Worm (Caenorhabditis elegans) whole organism, L4 larva: ENCODE results near the gene lgc-40.

Experiments
- ceh-44 ChIP-seq: fragments of 200-800 bp; sonication (Bioruptor generic); IDR thresholded peaks from 2 replicates; pipeline ENCODE4 v1.3.6; 2022; ENCODE audit warnings: missing genetic modification reagents, missing genetic modification characterization, missing compliant biosample characterization
- ceh-82 ChIP-seq: sonication (generic microtip); optimal IDR thresholded peaks from 2 replicates; lab custom pipeline; 2017; ENCODE audit warnings: missing biosample characterization, missing genetic modification characterization
- ctbp-1 ChIP-seq: fragments of 200-800 bp; sonication (Bioruptor generic); IDR thresholded peaks from 2 replicates; pipeline ENCODE4 v1.3.6; 2022; ENCODE audit warnings: missing genetic modification reagents, missing genetic modification characterization, missing compliant biosample characterization
- jun-1 ChIP-seq: fragments of 150-350 bp; optimal IDR thresholded peaks from 2 replicates; lab custom pipeline; 2014; ENCODE audit warnings: missing biosample characterization, missing genetic modification reagents, missing genetic modification characterization
- lin-39 ChIP-seq: fragments of 150-350 bp; optimal IDR thresholded peaks from 2 replicates; lab custom pipeline; 2014; ENCODE audit warnings: missing biosample characterization, missing genetic modification reagents, missing genetic modification characterization
- lsy-2 ChIP-seq, 2 experiments: fragments of 150-350 bp in 1 of 2; sonication (generic microtip) in 1 of 2; optimal IDR thresholded peaks; 2 replicates each; lab custom pipeline; 2014 to 2017; ENCODE audit warnings: missing biosample characterization in 2 of 2, missing genetic modification characterization in 2 of 2
- mep-1 ChIP-seq: fragments of 150-350 bp; sonication (generic microtip); optimal IDR thresholded peaks from 3 replicates; lab custom pipeline; 2014; ENCODE audit warnings: missing biosample characterization, missing genetic modification characterization
- nhr-10 ChIP-seq: fragments of 150-350 bp; optimal IDR thresholded peaks from 2 replicates; lab custom pipeline; 2014; ENCODE audit warnings: missing biosample characterization, missing genetic modification characterization
- pqm-1 ChIP-seq: sonication (generic microtip); optimal IDR thresholded peaks from 2 replicates; lab custom pipeline; 2017; ENCODE audit warnings: missing biosample characterization, missing genetic modification characterization
- sdz-12 ChIP-seq: fragments of 200-800 bp; sonication (Bioruptor generic); optimal IDR thresholded peaks from 2 replicates; lab custom pipeline; 2018; ENCODE audit warnings: mild to moderate bottlenecking, missing genetic modification characterization, missing compliant biosample characterization
- vab-7 ChIP-seq: fragments of 200-800 bp; sonication (Bioruptor generic); IDR thresholded peaks from 2 replicates; pipeline ENCODE4 v1.3.6; 2022; ENCODE audit warnings: missing genetic modification reagents, missing genetic modification characterization, missing compliant biosample characterization

- TF ChIP-seq ctbp-1 (GFP tag; lab: Robert Waterston, UW) (no peak), ceh-82 (no peak), vab-7 (GFP tag; lab: Robert Waterston, UW) (no peak), mep-1 (tag; lab: Kevin White, UChicago) (no peak), nhr-10 (tag; lab: Kevin White, UChicago) (no peak), lsy-2 (tag; optimal IDR thresholded peaks at IDR 0.05; lab: Kevin White, UChicago) (no peak), sdz-12 (no peak), pqm-1 (tag; lab: Kevin White, UChicago) (no peak), lin-39 (tag; lab: Kevin White, UChicago) (no peak), ceh-44 (GFP tag; lab: Robert Waterston, UW) (no peak), jun-1 (tag; lab: Kevin White, UChicago) (no peak)
These were observed 17.0 kb upstream of the lgc-40 start, which contains the start of gene nlp-23 for ce11 chrX:2342859-2343258.
